Fruit fly (Drosophila melanogaster): ENCODE measurements around the gene tfc.

Gene tfc

dm6 chr3L:1247627-1248295 lies 8.5 kb upstream of the tfc start, which contains the start of the genes Psf1 and Sac1 (continued):
- TF ChIP-seq Atf-2 (GFP tag; optimal IDR thresholded peaks at IDR 0.05) (peak; percentile 28), CG13624 (GFP tag; optimal IDR thresholded peaks at IDR 0.05) (peak; percentile 73), sug (tag; optimal IDR thresholded peaks at IDR 0.05) (peak; percentile 65), tx (GFP tag; optimal IDR thresholded peaks at IDR 0.05) (peak; percentile 62), CG13296 (GFP tag; optimal IDR thresholded peaks at IDR 0.05) (peak; percentile 4), amos (GFP tag; IDR thresholded peaks at IDR 0.05; ENCODE audit: partially characterized antibody) (peak; percentile 83), sisA (GFP tag; IDR thresholded peaks at IDR 0.05) (peak; percentile 58), Antp (GFP tag; optimal IDR thresholded peaks at IDR 0.05) (peak; percentile 72), E2f1 (GFP tag; IDR thresholded peaks at IDR 0.05) (peak; percentile 62), CG17186 (GFP tag; optimal IDR thresholded peaks at IDR 0.05) (peak; percentile 68), CG32532 (GFP tag; IDR thresholded peaks at IDR 0.05) (peak; percentile 59), p53 (GFP tag; optimal IDR thresholded peaks at IDR 0.05) (peak; percentile 17), Bdp1 (GFP tag; optimal IDR thresholded peaks at IDR 0.05) (peak; percentile 31), inv (GFP tag; IDR thresholded peaks at IDR 0.05; ENCODE audit: partially characterized antibody) (peak; percentile 85), Dip3 (GFP tag; optimal IDR thresholded peaks at IDR 0.05) (peak; percentile 46), HmgD (GFP tag; optimal IDR thresholded peaks at IDR 0.05) (peak; percentile 29), CG9876 (GFP tag; optimal IDR thresholded peaks at IDR 0.05) (peak; percentile 24), HLH54F (GFP tag; optimal IDR thresholded peaks at IDR 0.05) (peak; percentile 65), NFAT (GFP tag; IDR thresholded peaks at IDR 0.05) (peak; percentile 43; the same call in 1 of the 2 replicates)

dm6 chr3L:1250396-1250795 lies 5.9 kb upstream of the tfc start, which contains the start of gene Bfc:
TSS of gene Bfc (plus strand) at chr3L:1250696.
- no peak for TF ChIP-seq CG8765 (GFP tag; IDR thresholded peaks at IDR 0.05)
- TF ChIP-seq CG7786 (GFP tag; optimal IDR thresholded peaks at IDR 0.05) = no peak
- no peak for TF ChIP-seq CG2875 (GFP tag; optimal IDR thresholded peaks at IDR 0.05)
- TF ChIP-seq CoRest (tag; optimal IDR thresholded peaks at IDR 0.05) = no peak

dm6 chr3L:1251712-1252111 lies 4.5 kb upstream of the tfc start, which contains the start of the genes CG9130 and CG9133:
TSS of gene CG9130 (plus strand) at chr3L:1252012.
TSS of gene CG9133 (plus strand) at chr3L:1252012.
- TF ChIP-seq ara (GFP tag; IDR thresholded peaks at IDR 0.05) = no peak
- no peak for TF ChIP-seq CG18599 (GFP tag; optimal IDR thresholded peaks at IDR 0.05)
- TF ChIP-seq tin (GFP tag; optimal IDR thresholded peaks at IDR 0.05) = no peak
- TF ChIP-seq CG11695 (GFP tag; IDR thresholded peaks at IDR 0.05) = no peak
- TF ChIP-seq CG7963 (GFP tag; IDR thresholded peaks at IDR 0.05; ENCODE audit: partially characterized antibody) = no peak
- no peak for TF ChIP-seq kay (GFP tag; optimal IDR thresholded peaks at IDR 0.05)
- TF ChIP-seq H2.0 (GFP tag; IDR thresholded peaks at IDR 0.05) = no peak
- no peak for TF ChIP-seq CoRest (tag; optimal IDR thresholded peaks at IDR 0.05)
- TF ChIP-seq YL-1 (GFP tag; optimal IDR thresholded peaks at IDR 0.05) = no peak
- TF ChIP-seq aop (GFP tag; IDR thresholded peaks at IDR 0.05) = no peak
- no peak for TF ChIP-seq Fer1 (GFP tag; optimal IDR thresholded peaks at IDR 0.05)
- TF ChIP-seq HLHmδ (GFP tag; optimal IDR thresholded peaks at IDR 0.05) = no peak
- TF ChIP-seq lbe (GFP tag; optimal IDR thresholded peaks at IDR 0.05) = no peak
- TF ChIP-seq bowl (GFP tag; IDR thresholded peaks at IDR 0.05) = no peak
- TF ChIP-seq NC2β (GFP tag; optimal IDR thresholded peaks at IDR 0.05) = no peak
- no peak for TF ChIP-seq ro (GFP tag; IDR thresholded peaks at IDR 0.05)
- no peak for TF ChIP-seq klu (GFP tag; IDR thresholded peaks at IDR 0.05)
- TF ChIP-seq CG5245 (GFP tag; optimal IDR thresholded peaks at IDR 0.05) = no peak

Data from whole organism, embryonic.